Worm (Caenorhabditis elegans) whole organism, L4 larva: ENCODE measurements around the gene F22B5.4.
A peak's percentile ranks its signal among the peaks of the same experiment; 100 is the strongest.

Source experiments
- T20F7.1 ChIP-seq: fragments of 200-800 bp; sonication (Bioruptor generic); optimal IDR thresholded peaks from 2 replicates; lab custom pipeline; 2018; ENCODE audit warnings: mild to moderate bottlenecking, missing genetic modification characterization, missing compliant biosample characterization
- T26A8.4 ChIP-seq: fragments of 200-800 bp; sonication (Bioruptor generic); IDR thresholded peaks from 2 replicates; pipeline ENCODE4 v1.3.6; 2022; ENCODE audit warnings: missing genetic modification characterization, missing compliant biosample characterization
- Y48G9A.11 ChIP-seq: fragments of 200-800 bp; sonication (Bioruptor generic); IDR thresholded peaks from 2 replicates; pipeline ENCODE4 v1.3.6; 2022; ENCODE audit warnings: missing genetic modification reagents, missing genetic modification characterization, missing compliant biosample characterization
- ZK546.5 ChIP-seq, 2 experiments: sonication (generic microtip); optimal IDR thresholded peaks; 2 replicates each; lab custom pipeline; 2017; ENCODE audit warnings: missing biosample characterization in 2 of 2, missing genetic modification characterization in 2 of 2
- aha-1 ChIP-seq: fragments of 150-350 bp; peaks from one replicate; lab custom pipeline; 2014; ENCODE audit warnings: missing biosample characterization, missing genetic modification characterization
- ama-1 ChIP-seq: fragments of 150-350 bp; optimal IDR thresholded peaks from 2 replicates; lab custom pipeline; 2014; ENCODE audit warnings: inconsistent platforms, mixed read lengths
- arid-1 ChIP-seq: fragments of 200-800 bp; sonication (Bioruptor generic); conservative IDR thresholded peaks from 2 replicates; pipeline ENCODE4 v1.3.6; 2022; ENCODE audit warnings: missing genetic modification reagents, missing genetic modification characterization, missing compliant biosample characterization
- ceh-44 ChIP-seq: fragments of 200-800 bp; sonication (Bioruptor generic); IDR thresholded peaks from 2 replicates; pipeline ENCODE4 v1.3.6; 2022; ENCODE audit warnings: missing genetic modification reagents, missing genetic modification characterization, missing compliant biosample characterization
- daf-16 ChIP-seq, 3 experiments: sonication (generic microtip); optimal IDR thresholded peaks; 2 replicates each; lab custom pipeline; 2016 to 2017; ENCODE audit warnings: missing genetic modification characterization in 3 of 3, missing genetic modification reagents in 3 of 3, mild to moderate bottlenecking in 2 of 3, missing compliant biosample characterization in 2 of 3, missing biosample characterization in 1 of 3, moderate library complexity in 1 of 3
- dmd-9 ChIP-seq: fragments of 200-800 bp; sonication (Bioruptor generic); IDR thresholded peaks from 2 replicates; pipeline ENCODE4 v1.3.6; 2022; ENCODE audit warnings: missing genetic modification reagents, missing genetic modification characterization, missing compliant biosample characterization
- duxl-1 ChIP-seq: sonication (generic microtip); optimal IDR thresholded peaks from 2 replicates; lab custom pipeline; 2016; ENCODE audit warnings: mild to moderate bottlenecking, missing genetic modification characterization, moderate library complexity, missing compliant biosample characterization; ENCODE audit not compliant: poor library complexity
- dve-1 ChIP-seq: sonication (generic microtip); optimal IDR thresholded peaks from 2 replicates; lab custom pipeline; 2017; ENCODE audit warnings: antibody characterized with exemption, mild to moderate bottlenecking, missing genetic modification characterization, missing compliant biosample characterization; ENCODE audit not compliant: insufficient read depth
- egl-27 ChIP-seq: sonication (generic microtip); optimal IDR thresholded peaks from 3 replicates; lab custom pipeline; 2017; ENCODE audit warnings: missing biosample characterization, missing genetic modification reagents, missing genetic modification characterization
- fos-1 ChIP-seq: fragments of 150-350 bp; optimal IDR thresholded peaks from 2 replicates; lab custom pipeline; 2014; ENCODE audit warnings: missing biosample characterization, missing genetic modification characterization
- hif-1 ChIP-seq, 2 experiments: sonication (generic microtip); optimal IDR thresholded peaks; 2 replicates each; lab custom pipeline; 2016 to 2017; ENCODE audit warnings: missing compliant biosample characterization in 2 of 2, missing genetic modification characterization in 2 of 2, missing genetic modification reagents in 2 of 2, missing genotype in 2 of 2, mild to moderate bottlenecking in 1 of 2
- hlh-11 ChIP-seq: fragments of 200-800 bp; sonication (Bioruptor generic); optimal IDR thresholded peaks from 2 replicates; lab custom pipeline; 2018; ENCODE audit warnings: mild to moderate bottlenecking, missing genetic modification characterization, missing compliant biosample characterization
- hlh-30 ChIP-seq: sonication (generic microtip); optimal IDR thresholded peaks from 2 replicates; lab custom pipeline; 2017; ENCODE audit warnings: antibody characterized with exemption, mild to moderate bottlenecking, missing genetic modification characterization, missing compliant biosample characterization; ENCODE audit not compliant: insufficient read depth
- lim-7 ChIP-seq: fragments of 200-800 bp; sonication (Bioruptor generic); IDR thresholded peaks from 2 replicates; pipeline ENCODE4 v1.3.6; 2022; ENCODE audit warnings: missing genetic modification characterization, missing compliant biosample characterization
- lin-38 ChIP-seq: fragments of 200-800 bp; sonication (Bioruptor generic); IDR thresholded peaks from 2 replicates; pipeline ENCODE4 v1.3.6; 2022; ENCODE audit warnings: missing genetic modification reagents, missing genetic modification characterization, missing compliant biosample characterization
- mdl-1 ChIP-seq, 2 experiments: fragments of 150-350 bp in 1 of 2; sonication (generic microtip) in 1 of 2; optimal IDR thresholded peaks; 2 replicates each; lab custom pipeline; 2014 to 2017; ENCODE audit warnings: missing biosample characterization in 2 of 2, missing genetic modification characterization in 2 of 2
- mep-1 ChIP-seq: fragments of 150-350 bp; sonication (generic microtip); optimal IDR thresholded peaks from 3 replicates; lab custom pipeline; 2014; ENCODE audit warnings: missing biosample characterization, missing genetic modification characterization
- mxl-2 ChIP-seq: fragments of 200-800 bp; sonication (Bioruptor generic); conservative IDR thresholded peaks from 2 replicates; pipeline ENCODE4 v1.3.6; 2022; ENCODE audit warnings: missing genetic modification reagents, missing genetic modification characterization, missing compliant biosample characterization
- nhr-11 ChIP-seq: fragments of 150-350 bp; optimal IDR thresholded peaks from 2 replicates; lab custom pipeline; 2014; ENCODE audit warnings: missing biosample characterization, missing genetic modification characterization
- nhr-111 ChIP-seq: fragments of 200-800 bp; sonication (Bioruptor generic); optimal IDR thresholded peaks from 2 replicates; lab custom pipeline; 2018; ENCODE audit warnings: mild to moderate bottlenecking, missing genetic modification characterization, missing compliant biosample characterization
- nhr-237 ChIP-seq: sonication (generic microtip); optimal IDR thresholded peaks from 2 replicates; lab custom pipeline; 2017; ENCODE audit warnings: missing biosample characterization, missing genetic modification characterization
- nhr-25 ChIP-seq: sonication (generic microtip); optimal IDR thresholded peaks from 2 replicates; lab custom pipeline; 2017; ENCODE audit warnings: missing genetic modification characterization, mild to moderate bottlenecking, missing compliant biosample characterization, antibody characterized with exemption, moderate library complexity, borderline replicate concordance; ENCODE audit not compliant: insufficient read depth
- nhr-42 ChIP-seq: fragments of 200-800 bp; sonication (Bioruptor generic); IDR thresholded peaks from 2 replicates; pipeline ENCODE4 v1.3.6; 2022; ENCODE audit warnings: missing genetic modification characterization, missing compliant biosample characterization
- nhr-48 ChIP-seq: sonication (generic microtip); optimal IDR thresholded peaks from 2 replicates; lab custom pipeline; 2016; ENCODE audit warnings: mild to moderate bottlenecking, missing genetic modification characterization, missing compliant biosample characterization
- nhr-76 ChIP-seq: fragments of 150-350 bp; optimal IDR thresholded peaks from 2 replicates; lab custom pipeline; 2014; ENCODE audit warnings: missing biosample characterization, missing genetic modification characterization
- nhr-77 ChIP-seq: fragments of 150-350 bp; optimal IDR thresholded peaks from 2 replicates; lab custom pipeline; 2014; ENCODE audit warnings: missing biosample characterization, missing genetic modification characterization
- pha-4 ChIP-seq, 2 experiments: fragments of 150-350 bp in 1 of 2; fragments of 200-800 bp in 1 of 2; sonication (Bioruptor generic) in 1 of 2; IDR thresholded peaks in 1 of 2; optimal IDR thresholded peaks in 1 of 2; 2 replicates each; pipeline versions ENCODE4 v1.3.6 to Lab custom; 2014 to 2022; ENCODE audit warnings: missing genetic modification characterization in 2 of 2, missing genetic modification reagents in 2 of 2, missing biosample characterization in 1 of 2, missing compliant biosample characterization in 1 of 2
- php-3 ChIP-seq: fragments of 200-800 bp; sonication (Bioruptor generic); IDR thresholded peaks from 2 replicates; pipeline ENCODE4 v1.3.6; 2022; ENCODE audit warnings: missing genetic modification reagents, missing genetic modification characterization, missing compliant biosample characterization
- rbr-2 ChIP-seq: sonication (generic microtip); optimal IDR thresholded peaks from 2 replicates; lab custom pipeline; 2016; ENCODE audit warnings: missing genotype, missing genetic modification characterization, missing compliant biosample characterization
- saeg-2 ChIP-seq: fragments of 200-800 bp; sonication (Bioruptor generic); IDR thresholded peaks from 2 replicates; pipeline ENCODE4 v1.3.6; 2022; ENCODE audit warnings: missing genetic modification reagents, missing genetic modification characterization, missing compliant biosample characterization
- sdz-12 ChIP-seq: fragments of 200-800 bp; sonication (Bioruptor generic); optimal IDR thresholded peaks from 2 replicates; lab custom pipeline; 2018; ENCODE audit warnings: mild to moderate bottlenecking, missing genetic modification characterization, missing compliant biosample characterization
- set-16 ChIP-seq: fragments of 200-800 bp; sonication (Bioruptor generic); IDR thresholded peaks from 2 replicates; pipeline ENCODE4 v1.3.6; 2022; ENCODE audit warnings: missing genetic modification reagents, missing genetic modification characterization, missing compliant biosample characterization
- skn-1 ChIP-seq: fragments of 150-350 bp; optimal IDR thresholded peaks from 2 replicates; lab custom pipeline; 2014; ENCODE audit warnings: missing biosample characterization, missing genetic modification characterization
- snpc-1.2 ChIP-seq: fragments of 200-800 bp; sonication (Bioruptor generic); IDR thresholded peaks from 2 replicates; pipeline ENCODE4 v1.3.6; 2022; ENCODE audit warnings: missing genetic modification reagents, missing genetic modification characterization, missing compliant biosample characterization
- tag-97 ChIP-seq: fragments of 200-800 bp; sonication (Bioruptor generic); IDR thresholded peaks from 2 replicates; pipeline ENCODE4 v1.3.6; 2022; ENCODE audit warnings: missing genetic modification characterization, missing compliant biosample characterization
- unc-62 ChIP-seq, 3 experiments: fragments of 150-350 bp in 1 of 3; sonication (generic microtip); optimal IDR thresholded peaks in 2 of 3; peaks in 1 of 3; 1 replicate in 1 of 3; 2 replicates in 2 of 3; lab custom pipeline; 2014 to 2017; ENCODE audit warnings: missing biosample characterization in 3 of 3, missing genetic modification characterization in 3 of 3, missing genetic modification reagents in 3 of 3, missing genotype in 1 of 3
- ztf-11 ChIP-seq: fragments of 150-350 bp; optimal IDR thresholded peaks from 2 replicates; lab custom pipeline; 2014; ENCODE audit warnings: missing biosample characterization, missing genetic modification characterization

The F22B5.4 gene

ce11 chrII:8405303-8405702 is 44.2 kb upstream of the F22B5.4 start, which contains the start of gene ubc-24:
Gene ubc-24 (plus strand): TSS chrII:8405603.
- no peak for TF ChIP-seq pha-4 (GFP tag; IDR thresholded peaks at IDR 0.05; lab: Robert Waterston, UW)
- no peak for TF ChIP-seq pha-4 (tag; optimal IDR thresholded peaks at IDR 0.05; lab: Kevin White, UChicago)
- TF ChIP-seq saeg-2 = no peak
- no peak for TF ChIP-seq ZK546.5 (tag; optimal IDR thresholded peaks at IDR 0.05; lab: Kevin White, UChicago)

- TF ChIP-seq lim-7 (GFP tag; lab: Robert Waterston, UW) (no peak), aha-1 (no peak), Y48G9A.11 (no peak), nhr-11 (tag; lab: Kevin White, UChicago) (no peak), snpc-1.2 (GFP tag; lab: Robert Waterston, UW) (no peak), nhr-42 (no peak), unc-62 (GFP tag; optimal IDR thresholded peaks at IDR 0.05 in 1 of 2; lab: Kevin White, UChicago) (peak in 1 of 2 experiments; percentile 93), unc-62 (tag; optimal IDR thresholded peaks at IDR 0.05; lab: Kevin White, UChicago) (no peak), ceh-44 (no peak)
- TF ChIP-seq, all 104 proteins: peak for 1
These were observed 42.0 kb upstream of the F22B5.4 start, which contains the start of gene sra-13 for ce11 chrII:8407491-8407890. Gene sra-13 (plus strand): TSS chrII:8407685.

ce11 chrII:8409538-8409937 is 40.0 kb upstream of the F22B5.4 start:
- TF ChIP-seq nhr-25 (tag; lab: Kevin White, UChicago) (peak; percentile 32), nhr-77 (tag; lab: Kevin White, UChicago) (no peak), rbr-2 (tag; lab: Kevin White, UChicago) (no peak), unc-62 (GFP tag; optimal IDR thresholded peaks at IDR 0.05 in 1 of 2; lab: Kevin White, UChicago) (peak in 1 of 2 experiments; percentile 80), unc-62 (tag; optimal IDR thresholded peaks at IDR 0.05; lab: Kevin White, UChicago) (no peak), lin-38 (GFP tag; lab: Robert Waterston, UW) (no peak), ama-1 (lab: Kevin White, UChicago) (no peak)

- TF ChIP-seq T26A8.4 = no peak
These were observed 38.5 kb upstream of the F22B5.4 start for ce11 chrII:8411002-8411401.

- TF ChIP-seq aha-1 (no peak), skn-1 (tag; lab: Kevin White, UChicago) (no peak), nhr-48 (no peak), nhr-76 (tag; lab: Kevin White, UChicago) (no peak), set-16 (GFP tag; lab: Robert Waterston, UW) (0 out of 2 replicates have a peak, but pooled peaks have one; percentile 25), mxl-2 (no peak), nhr-111 (GFP tag; lab: Kevin White, UChicago) (no peak), hlh-30 (tag; lab: Kevin White, UChicago) (no peak), duxl-1 (tag; lab: Kevin White, UChicago) (no peak), nhr-237 (tag; lab: Kevin White, UChicago) (no peak), sdz-12 (no peak), daf-16 (GFP tag; optimal IDR thresholded peaks at IDR 0.05; lab: Kevin White, UChicago) (no peak), daf-16 (tag; optimal IDR thresholded peaks at IDR 0.05; lab: Kevin White, UChicago) (peak; percentile 77), T20F7.1 (no peak), mep-1 (tag; lab: Kevin White, UChicago) (no peak), dmd-9 (GFP tag; lab: Robert Waterston, UW) (no peak), hif-1 (tag; optimal IDR thresholded peaks at IDR 0.05; lab: Kevin White, UChicago) (no peak), php-3 (GFP tag; lab: Robert Waterston, UW) (0 out of 2 replicates have a peak, but pooled peaks have one; percentile 23), arid-1 (no peak), hlh-11 (tag; lab: Kevin White, UChicago) (peak; percentile 75), egl-27 (tag; lab: Kevin White, UChicago) (no peak), fos-1 (tag; lab: Kevin White, UChicago) (no peak), tag-97 (GFP tag; lab: Robert Waterston, UW) (no peak), dve-1 (tag; lab: Kevin White, UChicago) (peak; percentile 42), mdl-1 (tag; optimal IDR thresholded peaks at IDR 0.05; lab: Kevin White, UChicago) (no peak), ztf-11 (no peak)
These were observed 37.3 kb upstream of the F22B5.4 start, which contains the start of gene efl-3 for ce11 chrII:8412061-8412721. Gene efl-3 (plus strand): TSS chrII:8412671.
